Fruit fly (Drosophila melanogaster) whole organism: ENCODE data around the gene Tango1.

Experiments used
- pan ChIP-seq: fragments of >200 bp; optimal IDR thresholded peaks from 2 replicates; lab custom pipeline; 2017
- usp ChIP-seq: fragments of >200 bp; optimal IDR thresholded peaks from 2 replicates; lab custom pipeline; 2017; ENCODE audit warnings: missing biosample characterization, missing genetic modification characterization, mixed read lengths

DNA sequence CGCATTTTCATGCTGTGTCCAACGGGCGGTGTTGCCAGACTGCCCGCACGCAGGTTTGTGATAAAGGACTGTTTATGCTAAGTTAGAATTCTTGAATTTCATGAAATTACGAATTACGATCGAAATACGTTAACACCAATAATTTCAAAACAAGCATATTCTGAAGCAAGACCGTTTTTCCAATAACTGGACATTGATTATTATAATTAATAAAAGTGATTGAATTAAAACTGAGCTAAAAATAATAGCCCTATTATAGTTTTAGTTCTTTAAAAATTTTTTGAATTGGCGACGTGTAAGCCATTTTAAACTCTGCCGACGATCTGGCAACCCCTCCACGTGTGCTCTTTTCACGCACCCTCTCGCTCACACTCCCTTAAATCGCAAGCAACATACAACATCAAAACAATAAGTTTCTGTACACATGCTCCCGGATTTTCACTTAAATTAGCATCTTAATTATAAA lies 992 bp upstream of the Tango1 start:
- TF ChIP-seq pan (lab: Kevin White, UChicago), result no peak
- TF ChIP-seq usp (GFP tag; lab: Kevin White, UChicago), result no peak
